Fruit fly (Drosophila melanogaster) whole organism, embryonic: ENCODE results near the gene Cp190.

Experiments used
- ATbp ChIP-seq: fragments of 200-800 bp; sonication (Bioruptor generic); optimal IDR thresholded peaks from 2 replicates; lab custom pipeline; 2017; ENCODE audit warnings: missing biosample characterization, mild to moderate bottlenecking, missing genetic modification characterization, missing genetic modification reagents
- Asciz ChIP-seq: fragments of 200-800 bp; sonication (Bioruptor generic); optimal IDR thresholded peaks from 2 replicates; lab custom pipeline; 2017; ENCODE audit warnings: missing biosample characterization, mild to moderate bottlenecking, missing genetic modification characterization, missing genetic modification reagents
- Atf-2 ChIP-seq: fragments of 200-800 bp; sonication (Bioruptor generic); optimal IDR thresholded peaks from 2 replicates; lab custom pipeline; 2016; ENCODE audit warnings: missing biosample characterization, missing genetic modification characterization
- CG10267 ChIP-seq: fragments of 200-800 bp; sonication (Bioruptor generic); optimal IDR thresholded peaks from 2 replicates; lab custom pipeline; 2018; ENCODE audit warnings: missing biosample characterization, mild to moderate bottlenecking, missing genetic modification characterization, moderate library complexity
- CG10274 ChIP-seq: fragments of 200-800 bp; sonication (Bioruptor generic); optimal IDR thresholded peaks from 3 replicates; lab custom pipeline; 2017; ENCODE audit warnings: missing biosample characterization, mild to moderate bottlenecking, missing genetic modification characterization
- CG10431 ChIP-seq: fragments of 200-800 bp; sonication (Bioruptor generic); optimal IDR thresholded peaks from 3 replicates; lab custom pipeline; 2018; ENCODE audit warnings: missing biosample characterization, mild to moderate bottlenecking, missing genetic modification characterization
- CG10565 ChIP-seq: fragments of 200-800 bp; sonication (Bioruptor generic); optimal IDR thresholded peaks from 3 replicates; lab custom pipeline; 2016; ENCODE audit warnings: missing biosample characterization, mild to moderate bottlenecking, missing genetic modification characterization
- CG11247 ChIP-seq: fragments of 200-800 bp; sonication (Bioruptor generic); IDR thresholded peaks from 2 replicates; pipeline ENCODE4 v1.3.6; 2022; ENCODE audit warnings: missing biosample characterization, missing genetic modification characterization
- CG12391 ChIP-seq: fragments of 200-800 bp; sonication (Bioruptor generic); optimal IDR thresholded peaks from 3 replicates; lab custom pipeline; 2018; ENCODE audit warnings: missing biosample characterization, mild to moderate bottlenecking, missing genetic modification characterization, moderate library complexity
- CG1529 ChIP-seq: fragments of 200-800 bp; sonication (Bioruptor generic); optimal IDR thresholded peaks from 3 replicates; lab custom pipeline; 2018; ENCODE audit warnings: missing biosample characterization, missing genetic modification characterization
- CG1602 ChIP-seq: fragments of 200-800 bp; sonication (Bioruptor generic); optimal IDR thresholded peaks from 3 replicates; lab custom pipeline; 2016; ENCODE audit warnings: missing biosample characterization, missing genetic modification characterization
- CG1603 ChIP-seq: fragments of 200-800 bp; sonication (Bioruptor generic); optimal IDR thresholded peaks from 2 replicates; lab custom pipeline; 2019; ENCODE audit warnings: missing biosample characterization, mild to moderate bottlenecking, missing genetic modification characterization, moderate library complexity
- CG2120 ChIP-seq: fragments of 200-800 bp; sonication (Bioruptor generic); optimal IDR thresholded peaks from 3 replicates; lab custom pipeline; 2016; ENCODE audit warnings: missing biosample characterization, missing genetic modification characterization
- CG2712 ChIP-seq: fragments of 200-800 bp; optimal IDR thresholded peaks from 3 replicates; lab custom pipeline; 2019; ENCODE audit warnings: missing biosample characterization, mild to moderate bottlenecking, missing genetic modification characterization, moderate library complexity
- CG31224 ChIP-seq: fragments of 200-800 bp; sonication (Bioruptor generic); IDR thresholded peaks from 2 replicates; pipeline ENCODE4 v1.3.6; 2022; ENCODE audit warnings: missing biosample characterization, missing genetic modification characterization
- CG31441 ChIP-seq: fragments of 200-800 bp; sonication (Bioruptor generic); IDR thresholded peaks from 2 replicates; pipeline ENCODE4 v1.3.6; 2022; ENCODE audit warnings: missing biosample characterization, missing genetic modification characterization
- CG3163 ChIP-seq: fragments of 200-800 bp; sonication (Bioruptor generic); optimal IDR thresholded peaks from 3 replicates; lab custom pipeline; 2016; ENCODE audit warnings: missing biosample characterization, missing genetic modification characterization
- CG34224 ChIP-seq: fragments of 200-800 bp; sonication (Bioruptor generic); IDR thresholded peaks from 3 replicates; pipeline ENCODE4 v1.3.6; 2022; ENCODE audit warnings: missing biosample characterization, missing genetic modification characterization; ENCODE audit not compliant: partially characterized antibody
- CG3838 ChIP-seq: fragments of 200-800 bp; sonication (Bioruptor generic); optimal IDR thresholded peaks from 3 replicates; lab custom pipeline; 2016; ENCODE audit warnings: missing biosample characterization, missing genetic modification characterization
- CG4617 ChIP-seq: fragments of 200-800 bp; sonication (Bioruptor generic); optimal IDR thresholded peaks from 3 replicates; lab custom pipeline; 2016; ENCODE audit warnings: missing biosample characterization, missing genetic modification characterization, borderline replicate concordance
- CG5953 ChIP-seq: fragments of 200-800 bp; sonication (Bioruptor generic); IDR thresholded peaks from 2 replicates; pipeline ENCODE4 v1.3.6; 2022; ENCODE audit warnings: missing biosample characterization, missing genetic modification characterization
- CG6254 ChIP-seq: fragments of 200-800 bp; sonication (Bioruptor generic); optimal IDR thresholded peaks from 3 replicates; lab custom pipeline; 2017; ENCODE audit warnings: mild to moderate bottlenecking, missing biosample characterization, missing genetic modification reagents, missing genetic modification characterization
- CG6854 ChIP-seq: fragments of 200-800 bp; sonication (Bioruptor generic); optimal IDR thresholded peaks from 3 replicates; lab custom pipeline; 2017; ENCODE audit warnings: missing biosample characterization, mild to moderate bottlenecking, missing genetic modification characterization
- CG7357 ChIP-seq: fragments of 200-800 bp; sonication (Bioruptor generic); IDR thresholded peaks from 3 replicates; pipeline ENCODE4 v1.3.6; 2022; ENCODE audit warnings: missing biosample characterization, missing genetic modification characterization
- CTCF ChIP-seq: fragments of 200-800 bp; sonication (Bioruptor generic); optimal IDR thresholded peaks from 2 replicates; lab custom pipeline; 2017; ENCODE audit warnings: missing biosample characterization, mild to moderate bottlenecking, missing genetic modification characterization, moderate library complexity
- Dll ChIP-seq: fragments of 200-800 bp; sonication (Bioruptor generic); IDR thresholded peaks from 4 replicates; pipeline ENCODE4 v1.3.6; 2022; ENCODE audit warnings: missing biosample characterization, missing genetic modification characterization; ENCODE audit not compliant: partially characterized antibody
- E2f1 ChIP-seq: fragments of 200-800 bp; sonication (Bioruptor generic); IDR thresholded peaks from 2 replicates; pipeline ENCODE4 v1.3.6; 2022; ENCODE audit warnings: missing biosample characterization, missing genetic modification characterization
- Gsc ChIP-seq: fragments of 200-800 bp; sonication (Bioruptor generic); IDR thresholded peaks from 2 replicates; pipeline ENCODE4 v1.3.6; 2022; ENCODE audit warnings: missing biosample characterization, missing genetic modification characterization
- HLHmδ ChIP-seq: fragments of 200-800 bp; sonication (Bioruptor generic); optimal IDR thresholded peaks from 2 replicates; lab custom pipeline; 2018; ENCODE audit warnings: missing biosample characterization, mild to moderate bottlenecking, missing genetic modification characterization, moderate library complexity
- HmgZ ChIP-seq: fragments of 200-800 bp; sonication (Bioruptor generic); optimal IDR thresholded peaks from 2 replicates; lab custom pipeline; 2018; ENCODE audit warnings: missing biosample characterization, mild to moderate bottlenecking, missing genetic modification characterization
- Kr ChIP-seq: fragments of 200-800 bp; sonication (Bioruptor generic); optimal IDR thresholded peaks from 2 replicates; lab custom pipeline; 2017; ENCODE audit warnings: missing biosample characterization, mild to moderate bottlenecking, missing genetic modification characterization
- MBD-R2 ChIP-seq: fragments of 200-800 bp; sonication (Bioruptor generic); IDR thresholded peaks from 2 replicates; pipeline ENCODE4 v1.3.6; 2022; ENCODE audit warnings: missing biosample characterization, missing genetic modification characterization
- Max ChIP-seq: fragments of 200-800 bp; sonication (Bioruptor generic); optimal IDR thresholded peaks from 2 replicates; lab custom pipeline; 2016; ENCODE audit warnings: missing biosample characterization, mild to moderate bottlenecking, missing genetic modification characterization
- Six4 ChIP-seq: fragments of 200-800 bp; sonication (Bioruptor generic); optimal IDR thresholded peaks from 2 replicates; lab custom pipeline; 2016; ENCODE audit warnings: missing biosample characterization, missing genetic modification characterization
- TFAM ChIP-seq: fragments of 200-800 bp; sonication (Bioruptor generic); optimal IDR thresholded peaks from 2 replicates; lab custom pipeline; 2017; ENCODE audit warnings: missing biosample characterization, missing genetic modification characterization, inconsistent platforms
- ara ChIP-seq: fragments of 200-800 bp; sonication (Bioruptor generic); IDR thresholded peaks from 2 replicates; pipeline ENCODE4 v1.3.6; 2022; ENCODE audit warnings: missing biosample characterization, missing genetic modification characterization
- crp ChIP-seq, 2 experiments: fragments of 200-800 bp; sonication (Bioruptor generic); optimal IDR thresholded peaks; 2 replicates in 1 of 2; 3 replicates in 1 of 2; lab custom pipeline; 2017; ENCODE audit warnings: missing biosample characterization in 2 of 2, missing genetic modification characterization in 2 of 2, mild to moderate bottlenecking in 1 of 2, moderate library complexity in 1 of 2
- ems ChIP-seq: fragments of 200-800 bp; sonication (Bioruptor generic); optimal IDR thresholded peaks from 3 replicates; lab custom pipeline; 2016; ENCODE audit warnings: missing biosample characterization, missing genetic modification characterization
- esg ChIP-seq: fragments of 200-800 bp; sonication (Bioruptor generic); conservative IDR thresholded peaks from 2 replicates; pipeline ENCODE4 v1.3.6; 2022; ENCODE audit warnings: missing biosample characterization, missing genetic modification characterization
- exex ChIP-seq: fragments of 200-800 bp; sonication (Bioruptor generic); optimal IDR thresholded peaks from 4 replicates; lab custom pipeline; 2018; ENCODE audit warnings: missing biosample characterization, mild to moderate bottlenecking, missing genetic modification characterization, moderate library complexity
- fd3F ChIP-seq: fragments of 200-800 bp; sonication (Bioruptor generic); optimal IDR thresholded peaks from 2 replicates; lab custom pipeline; 2018; ENCODE audit warnings: missing biosample characterization, mild to moderate bottlenecking, missing genetic modification characterization, moderate library complexity
- gcm2 ChIP-seq: fragments of 200-800 bp; sonication (Bioruptor generic); optimal IDR thresholded peaks from 2 replicates; lab custom pipeline; 2016; ENCODE audit warnings: missing biosample characterization, missing genetic modification characterization
- gfzf ChIP-seq: fragments of 200-800 bp; sonication (Bioruptor generic); optimal IDR thresholded peaks from 2 replicates; lab custom pipeline; 2016; ENCODE audit warnings: missing biosample characterization, mild to moderate bottlenecking, missing genetic modification characterization, moderate library complexity
- jumu ChIP-seq: fragments of 200-800 bp; sonication (Bioruptor generic); optimal IDR thresholded peaks from 3 replicates; lab custom pipeline; 2016; ENCODE audit warnings: missing biosample characterization, missing genetic modification characterization
- lbe ChIP-seq: fragments of 200-800 bp; sonication (Bioruptor generic); optimal IDR thresholded peaks from 2 replicates; lab custom pipeline; 2016; ENCODE audit warnings: missing biosample characterization, mild to moderate bottlenecking, missing genetic modification characterization
- nau ChIP-seq: fragments of 200-800 bp; sonication (Bioruptor generic); optimal IDR thresholded peaks from 3 replicates; lab custom pipeline; 2017; ENCODE audit warnings: missing biosample characterization, mild to moderate bottlenecking, missing genetic modification characterization, missing genetic modification reagents
- repo ChIP-seq: fragments of 200-800 bp; sonication (Bioruptor generic); optimal IDR thresholded peaks from 2 replicates; lab custom pipeline; 2016; ENCODE audit warnings: missing biosample characterization, missing genetic modification characterization
- row ChIP-seq: fragments of 200-800 bp; sonication (Bioruptor generic); IDR thresholded peaks from 3 replicates; pipeline ENCODE4 v1.3.6; 2022; ENCODE audit warnings: missing biosample characterization, missing genetic modification characterization
- sna ChIP-seq: fragments of 200-800 bp; sonication (Bioruptor generic); IDR thresholded peaks from 2 replicates; pipeline ENCODE4 v1.3.6; 2022; ENCODE audit warnings: missing biosample characterization, missing genetic modification characterization; ENCODE audit not compliant: partially characterized antibody
- so ChIP-seq: fragments of 200-800 bp; sonication (Bioruptor generic); IDR thresholded peaks from 3 replicates; pipeline ENCODE4 v1.3.6; 2022; ENCODE audit warnings: missing biosample characterization, missing genetic modification characterization
- stwl ChIP-seq: fragments of 200-800 bp; sonication (Bioruptor generic); optimal IDR thresholded peaks from 3 replicates; lab custom pipeline; 2018; ENCODE audit warnings: missing biosample characterization, mild to moderate bottlenecking, missing genetic modification characterization, moderate library complexity
- zfh2 ChIP-seq: fragments of 200-800 bp; sonication (Bioruptor generic); optimal IDR thresholded peaks from 2 replicates; lab custom pipeline; 2016; ENCODE audit warnings: missing biosample characterization, missing genetic modification characterization

Cp190 gene

dm6 chr3R:15225279-15225730 lies 49.7 kb downstream of the Cp190 start, which contains the start of the genes CG31344 and Caf1-55 (continued):
- TF ChIP-seq CTCF (GFP tag; lab: Kevin White, UChicago) = no peak
- peak; percentile 58 for TF ChIP-seq row
- peak; percentile 82 for TF ChIP-seq MBD-R2 (GFP tag; lab: Robert Waterston, UW)
- no peak for TF ChIP-seq Kr (GFP tag; lab: Kevin White, UChicago)
- peak; percentile 42 for TF ChIP-seq CG2712
- peak; percentile 68 for TF ChIP-seq HmgZ (tag; lab: Kevin White, UChicago)
- peak; percentile 33 for TF ChIP-seq exex (tag; lab: Kevin White, UChicago)
- no peak for TF ChIP-seq Gsc
- no peak for TF ChIP-seq fd3F (GFP tag; lab: Kevin White, UChicago)
- TF ChIP-seq stwl (tag; lab: Kevin White, UChicago) = peak; percentile 69
- TF ChIP-seq CG31224 (GFP tag; lab: Robert Waterston, UW) = no peak
- peak; percentile 86 for TF ChIP-seq Dll
- peak; percentile 23; the same call in 1 of the 2 replicates for TF ChIP-seq CG31441 (GFP tag; lab: Robert Waterston, UW)
- TF ChIP-seq esg (GFP tag; lab: Robert Waterston, UW) = no peak
- TF ChIP-seq CG4617 (GFP tag; lab: Kevin White, UChicago) = peak; percentile 66
- peak; percentile 54 for TF ChIP-seq CG12391 (tag; lab: Kevin White, UChicago)
- no peak for TF ChIP-seq Max (GFP tag; lab: Kevin White, UChicago)
- no peak for TF ChIP-seq Six4 (GFP tag; lab: Kevin White, UChicago)
- TF ChIP-seq jumu = peak; percentile 9
- no peak for TF ChIP-seq CG10431 (GFP tag; lab: Kevin White, UChicago)
- no peak for TF ChIP-seq E2f1
- no peak for TF ChIP-seq TFAM (GFP tag; lab: Kevin White, UChicago)
- TF ChIP-seq CG5953 = no peak
- no peak for TF ChIP-seq CG3163
- peak; percentile 78 for TF ChIP-seq CG34224 (GFP tag; lab: Robert Waterston, UW)
- TF ChIP-seq Asciz (GFP tag; lab: Kevin White, UChicago) = no peak
- peak; percentile 55 for TF ChIP-seq CG2120 (GFP tag; lab: Kevin White, UChicago)
- TF ChIP-seq nau (GFP tag; lab: Kevin White, UChicago) = no peak
- TF ChIP-seq CG3838 (GFP tag; lab: Kevin White, UChicago) = no peak
- no peak for TF ChIP-seq repo
- TF ChIP-seq CG1603 (tag; lab: Kevin White, UChicago) = peak; percentile 84
- peak; percentile 35 for TF ChIP-seq zfh2 (GFP tag; lab: Kevin White, UChicago)
- no peak for TF ChIP-seq ATbp (GFP tag; lab: Kevin White, UChicago)
- no peak for TF ChIP-seq ems
- no peak for TF ChIP-seq CG6854 (GFP tag; lab: Kevin White, UChicago)
- peak; percentile 55 for TF ChIP-seq lbe (GFP tag; lab: Kevin White, UChicago)
- peak; percentile 72 for TF ChIP-seq sna (GFP tag; lab: Robert Waterston, UW)
- peak; percentile 93 for TF ChIP-seq gfzf
- no peak for TF ChIP-seq CG10274 (GFP tag; lab: Kevin White, UChicago)
- TF ChIP-seq CG6254 (GFP tag; lab: Kevin White, UChicago) = no peak
- no peak for TF ChIP-seq CG11247 (GFP tag; lab: Robert Waterston, UW)
- no peak for TF ChIP-seq CG10565 (GFP tag; lab: Kevin White, UChicago)
- no peak for TF ChIP-seq ara
- no peak for TF ChIP-seq so (GFP tag; lab: Robert Waterston, UW)
- no peak for TF ChIP-seq HLHmδ (GFP tag; lab: Kevin White, UChicago)
- TF ChIP-seq CG1602 (GFP tag; lab: Kevin White, UChicago) = peak; percentile 0
- TF ChIP-seq crp (GFP tag; optimal IDR thresholded peaks at IDR 0.05; lab: Kevin White, UChicago) = peak in 1 of 2 experiments; percentile 40
- TF ChIP-seq Atf-2 = no peak
- no peak for TF ChIP-seq CG1529 (GFP tag; lab: Kevin White, UChicago)
- no peak for TF ChIP-seq CG7357 (GFP tag; lab: Robert Waterston, UW)
- TF ChIP-seq gcm2 (GFP tag; lab: Kevin White, UChicago) = no peak
- peak; percentile 37 for TF ChIP-seq CG10267 (tag; lab: Kevin White, UChicago)
